Worm (Caenorhabditis elegans) whole organism, L2 larva: ENCODE measurements around the gene C16B8.4.

Source experiments
- F13H6.1 ChIP-seq: sonication (generic microtip); optimal IDR thresholded peaks from 2 replicates; lab custom pipeline; 2016; ENCODE audit warnings: missing genetic modification characterization, missing compliant biosample characterization
- R02D3.7 ChIP-seq: fragments of 150-350 bp; optimal IDR thresholded peaks from 2 replicates; lab custom pipeline; 2014; ENCODE audit warnings: missing biosample characterization, missing genetic modification characterization
- crh-2 ChIP-seq: sonication (generic microtip); optimal IDR thresholded peaks from 2 replicates; lab custom pipeline; 2017; ENCODE audit warnings: missing biosample characterization, missing genetic modification characterization
- elt-3 ChIP-seq: sonication (generic microtip); optimal IDR thresholded peaks from 2 replicates; lab custom pipeline; 2017; ENCODE audit warnings: missing biosample characterization, missing genetic modification characterization
- lsy-2 ChIP-seq, 2 experiments: fragments of 150-350 bp in 1 of 2; sonication (generic microtip) in 1 of 2; optimal IDR thresholded peaks; 2 replicates each; lab custom pipeline; 2014 to 2017; ENCODE audit warnings: missing biosample characterization in 2 of 2, missing genetic modification characterization in 2 of 2
- nhr-6 ChIP-seq: fragments of 150-350 bp; optimal IDR thresholded peaks from 2 replicates; lab custom pipeline; 2014; ENCODE audit warnings: missing biosample characterization, missing genetic modification characterization
- unc-39 ChIP-seq: fragments of 150-350 bp; optimal IDR thresholded peaks from 2 replicates; lab custom pipeline; 2014; ENCODE audit warnings: missing biosample characterization, missing genetic modification characterization
- unc-62 ChIP-seq: fragments of 150-350 bp; optimal IDR thresholded peaks from 2 replicates; lab custom pipeline; 2014; ENCODE audit warnings: missing biosample characterization, missing genetic modification reagents, missing genetic modification characterization
- zag-1 ChIP-seq: fragments of 150-350 bp; optimal IDR thresholded peaks from 2 replicates; lab custom pipeline; 2014; ENCODE audit warnings: missing biosample characterization, missing genetic modification characterization
- ztf-11 ChIP-seq: sonication (generic microtip); optimal IDR thresholded peaks from 2 replicates; lab custom pipeline; 2017; ENCODE audit warnings: missing biosample characterization, missing genetic modification characterization

ce11 chrX:3945681-3946080, 27.8 kb downstream of the C16B8.4 start:
- TF ChIP-seq crh-2 (tag; lab: Kevin White, UChicago) (peak; percentile 31), unc-62 (no peak), unc-39 (no peak), nhr-6 (no peak), lsy-2 (tag; optimal IDR thresholded peaks at IDR 0.05; lab: Kevin White, UChicago) (peak in 1 of 2 experiments; percentile 12), ztf-11 (no peak), zag-1 (tag; lab: Kevin White, UChicago) (peak; percentile 32), F13H6.1 (tag; lab: Kevin White, UChicago) (peak; percentile 75), elt-3 (tag; lab: Kevin White, UChicago) (no peak), R02D3.7 (no peak)
